Worm (Caenorhabditis elegans) whole organism, L1 larva: ENCODE data around the gene Y67D8C.2.

Experiments
- F16B12.6 ChIP-seq: fragments of 150-350 bp; optimal IDR thresholded peaks from 2 replicates; lab custom pipeline; 2014; ENCODE audit warnings: missing biosample characterization, missing genetic modification characterization
- Y116A8C.19 ChIP-seq: sonication (generic microtip); optimal IDR thresholded peaks from 2 replicates; lab custom pipeline; 2016; ENCODE audit warnings: missing compliant biosample characterization, missing genetic modification characterization, borderline replicate concordance
- aha-1 ChIP-seq: fragments of 150-350 bp; optimal IDR thresholded peaks from 2 replicates; lab custom pipeline; 2014; ENCODE audit warnings: missing biosample characterization, missing genetic modification characterization
- aly-2 ChIP-seq: fragments of 150-350 bp; optimal IDR thresholded peaks from 2 replicates; lab custom pipeline; 2014; ENCODE audit warnings: missing biosample characterization, missing genetic modification characterization
- blmp-1 ChIP-seq: fragments of 150-350 bp; optimal IDR thresholded peaks from 2 replicates; lab custom pipeline; 2014; ENCODE audit warnings: missing biosample characterization, missing genetic modification characterization
- ceh-63 ChIP-seq: fragments of 200-800 bp; sonication (Bioruptor generic); optimal IDR thresholded peaks from 2 replicates; lab custom pipeline; 2018; ENCODE audit warnings: mild to moderate bottlenecking, missing genetic modification characterization, missing compliant biosample characterization
- ceh-82 ChIP-seq, 3 experiments: fragments of 150-350 bp in 1 of 3; sonication (generic microtip) in 2 of 3; optimal IDR thresholded peaks; 2 replicates each; lab custom pipeline; 2014 to 2017; ENCODE audit warnings: missing biosample characterization in 3 of 3, missing genetic modification characterization in 3 of 3
- ceh-90 ChIP-seq: sonication (generic microtip); optimal IDR thresholded peaks from 2 replicates; lab custom pipeline; 2016; ENCODE audit warnings: missing genetic modification characterization, missing compliant biosample characterization
- dpl-1 ChIP-seq, 3 experiments: fragments of 150-350 bp in 2 of 3; sonication (generic microtip) in 1 of 3; optimal IDR thresholded peaks; 2 replicates each; lab custom pipeline; 2014 to 2017; ENCODE audit warnings: missing biosample characterization in 3 of 3, missing genetic modification characterization in 3 of 3, missing genetic modification reagents in 3 of 3
- efl-1 ChIP-seq, 4 experiments: fragments of 150-350 bp; optimal IDR thresholded peaks in 3 of 4; peaks in 1 of 4; 1 replicate in 1 of 4; 2 replicates in 3 of 4; lab custom pipeline; 2014; ENCODE audit warnings: missing biosample characterization in 2 of 4, missing genetic modification characterization in 2 of 4, missing genetic modification reagents in 2 of 4
- elt-2 ChIP-seq: sonication (generic microtip); optimal IDR thresholded peaks from 2 replicates; lab custom pipeline; 2016; ENCODE audit warnings: missing genetic modification characterization, mild to moderate bottlenecking, inconsistent platforms, missing compliant biosample characterization, missing genetic modification reagents
- ets-5 ChIP-seq: fragments of 200-800 bp; sonication (Bioruptor generic); IDR thresholded peaks from 2 replicates; pipeline ENCODE4 v1.3.6; 2022; ENCODE audit warnings: missing genetic modification characterization, missing compliant biosample characterization
- fkh-10 ChIP-seq: sonication (generic microtip); optimal IDR thresholded peaks from 2 replicates; lab custom pipeline; 2017; ENCODE audit warnings: missing biosample characterization, missing genetic modification reagents, missing genetic modification characterization
- fkh-4 ChIP-seq: sonication (generic microtip); optimal IDR thresholded peaks from 2 replicates; lab custom pipeline; 2016; ENCODE audit warnings: missing compliant biosample characterization, missing genetic modification characterization, borderline replicate concordance
- fkh-8 ChIP-seq: sonication (generic microtip); optimal IDR thresholded peaks from 2 replicates; lab custom pipeline; 2016; ENCODE audit warnings: mild to moderate bottlenecking, missing genetic modification characterization, missing compliant biosample characterization
- fos-1 ChIP-seq: fragments of 150-350 bp; optimal IDR thresholded peaks from 2 replicates; lab custom pipeline; 2014; ENCODE audit warnings: missing biosample characterization, missing genetic modification characterization
- hpl-2 ChIP-seq: fragments of 150-350 bp; optimal IDR thresholded peaks from 2 replicates; lab custom pipeline; 2014; ENCODE audit warnings: missing biosample characterization, missing genetic modification reagents, missing genetic modification characterization
- irx-1 ChIP-seq: sonication (generic microtip); optimal IDR thresholded peaks from 2 replicates; lab custom pipeline; 2016; ENCODE audit warnings: missing genetic modification characterization, missing compliant biosample characterization
- isw-1 ChIP-seq: fragments of 200-800 bp; sonication (Bioruptor generic); IDR thresholded peaks from 2 replicates; pipeline ENCODE4 v1.3.6; 2022; ENCODE audit warnings: missing genetic modification characterization, missing compliant biosample characterization
- jun-1 ChIP-seq: fragments of 150-350 bp; optimal IDR thresholded peaks from 2 replicates; lab custom pipeline; 2014; ENCODE audit warnings: missing biosample characterization, missing genetic modification reagents, missing genetic modification characterization
- lin-13 ChIP-seq: fragments of 150-350 bp; optimal IDR thresholded peaks from 2 replicates; lab custom pipeline; 2014; ENCODE audit warnings: missing biosample characterization, missing genetic modification reagents, missing genetic modification characterization
- lin-14 ChIP-seq: fragments of 200-800 bp; sonication (Bioruptor generic); optimal IDR thresholded peaks from 2 replicates; lab custom pipeline; 2018; ENCODE audit warnings: mild to moderate bottlenecking, missing genetic modification characterization, moderate library complexity, missing compliant biosample characterization
- lsy-2 ChIP-seq, 2 experiments: fragments of 150-350 bp; optimal IDR thresholded peaks; 2 replicates each; lab custom pipeline; 2014; ENCODE audit warnings: missing biosample characterization in 2 of 2, missing genetic modification characterization in 2 of 2
- mab-9 ChIP-seq: fragments of 200-800 bp; sonication (Bioruptor generic); IDR thresholded peaks from 2 replicates; pipeline ENCODE4 v1.3.6; 2022; ENCODE audit warnings: missing genetic modification reagents, missing genetic modification characterization, missing compliant biosample characterization
- mdl-1 ChIP-seq, 2 experiments: fragments of 150-350 bp; optimal IDR thresholded peaks; 2 replicates each; lab custom pipeline; 2014 to 2017; ENCODE audit warnings: missing biosample characterization in 2 of 2, missing genetic modification characterization in 2 of 2, inconsistent platforms in 1 of 2
- mef-2 ChIP-seq: fragments of 150-350 bp; optimal IDR thresholded peaks from 2 replicates; lab custom pipeline; 2014; ENCODE audit warnings: missing biosample characterization, missing genetic modification characterization
- mep-1 ChIP-seq: fragments of 150-350 bp; optimal IDR thresholded peaks from 2 replicates; lab custom pipeline; 2014; ENCODE audit warnings: missing biosample characterization, missing genetic modification characterization
- nhr-19 ChIP-seq: fragments of 200-800 bp; sonication (Bioruptor generic); conservative IDR thresholded peaks from 2 replicates; pipeline ENCODE4 v1.3.6; 2022; ENCODE audit warnings: missing genetic modification characterization, missing compliant biosample characterization
- nhr-237 ChIP-seq: fragments of 150-350 bp; optimal IDR thresholded peaks from 2 replicates; lab custom pipeline; 2014; ENCODE audit warnings: missing biosample characterization, missing genetic modification characterization
- nhr-28 ChIP-seq: fragments of 150-350 bp; optimal IDR thresholded peaks from 2 replicates; lab custom pipeline; 2014; ENCODE audit warnings: missing biosample characterization, missing genetic modification characterization
- nhr-47 ChIP-seq: sonication (generic microtip); optimal IDR thresholded peaks from 2 replicates; lab custom pipeline; 2016; ENCODE audit warnings: mild to moderate bottlenecking, missing genetic modification characterization, moderate library complexity, missing compliant biosample characterization
- nhr-71 ChIP-seq: sonication (generic microtip); optimal IDR thresholded peaks from 2 replicates; lab custom pipeline; 2016; ENCODE audit warnings: mild to moderate bottlenecking, missing genetic modification characterization, moderate library complexity, missing compliant biosample characterization
- pag-3 ChIP-seq: sonication (generic microtip); optimal IDR thresholded peaks from 2 replicates; lab custom pipeline; 2017; ENCODE audit warnings: missing genetic modification characterization, mild to moderate bottlenecking, missing compliant biosample characterization, antibody characterized with exemption, borderline replicate concordance; ENCODE audit not compliant: insufficient read depth
- rnt-1 ChIP-seq: sonication (generic microtip); optimal IDR thresholded peaks from 2 replicates; lab custom pipeline; 2016; ENCODE audit warnings: mild to moderate bottlenecking, missing genetic modification characterization, moderate library complexity, missing compliant biosample characterization
- skn-1 ChIP-seq: fragments of 150-350 bp; optimal IDR thresholded peaks from 2 replicates; lab custom pipeline; 2014; ENCODE audit warnings: missing biosample characterization, missing genetic modification characterization
- snu-23 ChIP-seq: sonication (generic microtip); optimal IDR thresholded peaks from 2 replicates; lab custom pipeline; 2016; ENCODE audit warnings: missing genetic modification characterization, missing compliant biosample characterization
- sox-4 ChIP-seq: sonication (generic microtip); optimal IDR thresholded peaks from 2 replicates; lab custom pipeline; 2016; ENCODE audit warnings: missing genetic modification characterization, missing compliant biosample characterization
- tbx-2 ChIP-seq: sonication (generic microtip); optimal IDR thresholded peaks from 2 replicates; lab custom pipeline; 2016; ENCODE audit warnings: missing genetic modification characterization, missing compliant biosample characterization
- tlp-1 ChIP-seq: fragments of 150-350 bp; optimal IDR thresholded peaks from 2 replicates; lab custom pipeline; 2014; ENCODE audit warnings: missing biosample characterization, missing genetic modification characterization
- unc-130 ChIP-seq: fragments of 150-350 bp; optimal IDR thresholded peaks from 2 replicates; lab custom pipeline; 2017; ENCODE audit warnings: missing biosample characterization, missing genetic modification characterization, inconsistent platforms
- unc-30 ChIP-seq: sonication (generic microtip); optimal IDR thresholded peaks from 2 replicates; lab custom pipeline; 2017; ENCODE audit warnings: missing biosample characterization, missing genetic modification characterization
- unc-62 ChIP-seq: fragments of 150-350 bp; optimal IDR thresholded peaks from 2 replicates; lab custom pipeline; 2014; ENCODE audit warnings: missing biosample characterization, missing genetic modification reagents, missing genetic modification characterization
- unc-98 ChIP-seq: fragments of 200-800 bp; sonication (Bioruptor generic); IDR thresholded peaks from 2 replicates; pipeline ENCODE4 v1.3.6; 2022; ENCODE audit warnings: missing genetic modification characterization, missing compliant biosample characterization
- vab-15 ChIP-seq: sonication (generic microtip); optimal IDR thresholded peaks from 2 replicates; lab custom pipeline; 2017; ENCODE audit warnings: missing genotype, mild to moderate bottlenecking, missing genetic modification characterization, missing compliant biosample characterization
- ztf-11 ChIP-seq, 2 experiments: sonication (generic microtip); optimal IDR thresholded peaks; 2 replicates each; lab custom pipeline; 2016 to 2017; ENCODE audit warnings: missing genetic modification characterization in 2 of 2, missing biosample characterization in 1 of 2, missing compliant biosample characterization in 1 of 2

Y67D8C.2 gene

DNA sequence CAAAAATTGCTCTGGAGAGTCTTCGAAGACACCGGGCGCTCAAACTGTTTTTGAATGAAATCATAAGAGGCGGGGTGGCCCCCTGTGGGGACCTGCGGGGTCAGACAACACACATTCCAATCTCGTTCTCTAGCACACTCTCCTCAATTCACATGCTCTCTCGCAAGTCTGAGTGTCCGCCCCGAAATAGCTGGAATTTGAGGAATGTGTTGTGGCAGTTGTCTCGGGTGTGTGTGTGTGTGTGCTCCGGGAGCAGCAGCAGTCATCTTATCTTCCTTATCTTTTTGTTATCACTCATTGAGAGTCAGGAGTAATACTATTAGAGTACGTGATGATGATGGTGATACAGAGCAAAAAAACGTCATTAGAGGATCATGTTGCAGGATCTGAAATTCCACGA lies 42.2 kb upstream of the Y67D8C.2 start (continued):
- no peak for TF ChIP-seq ceh-90 (tag; lab: Kevin White, UChicago)
- TF ChIP-seq blmp-1 (tag; lab: Kevin White, UChicago): no peak
- TF ChIP-seq isw-1 (GFP tag; lab: Robert Waterston, UW): no peak
- TF ChIP-seq fkh-8 (tag; lab: Kevin White, UChicago): no peak
- TF ChIP-seq tbx-2 (tag; lab: Kevin White, UChicago): peak; percentile 8
- no peak for TF ChIP-seq nhr-47 (tag; lab: Kevin White, UChicago)
- no peak for TF ChIP-seq skn-1 (tag; lab: Kevin White, UChicago)
- TF ChIP-seq lin-13 (GFP tag; lab: Kevin White, UChicago): no peak
- TF ChIP-seq lin-14 (GFP tag; lab: Kevin White, UChicago): peak; percentile 72
- TF ChIP-seq nhr-19 (GFP tag; lab: Robert Waterston, UW): peak; percentile 60
- no peak for TF ChIP-seq fkh-4
- TF ChIP-seq mdl-1 (tag; optimal IDR thresholded peaks at IDR 0.05; lab: Kevin White, UChicago): peak in 1 of 2 experiments; percentile 15
- TF ChIP-seq efl-1 (optimal IDR thresholded peaks at IDR 0.05; lab: Kevin White, UChicago): peak; percentile 17 to 24
- peak in 1 of 2 experiments; percentile 1 for TF ChIP-seq efl-1 (GFP tag; optimal IDR thresholded peaks at IDR 0.05 in 1 of 2; lab: Kevin White, UChicago)
- no peak for TF ChIP-seq nhr-28 (tag; lab: Kevin White, UChicago)
- no peak for TF ChIP-seq vab-15 (tag; lab: Kevin White, UChicago)
- TF ChIP-seq tlp-1 (tag; lab: Kevin White, UChicago): no peak
- no peak for TF ChIP-seq unc-30 (tag; lab: Kevin White, UChicago)
- no peak for TF ChIP-seq unc-62 (GFP tag; lab: Kevin White, UChicago)
- no peak for TF ChIP-seq hpl-2 (GFP tag; lab: Kevin White, UChicago)
- TF ChIP-seq ets-5 (GFP tag; lab: Robert Waterston, UW): no peak
- TF ChIP-seq nhr-237 (tag; lab: Kevin White, UChicago): no peak
- no peak for TF ChIP-seq ceh-63
- TF ChIP-seq Y116A8C.19 (tag; lab: Kevin White, UChicago): no peak
- no peak for TF ChIP-seq fos-1 (tag; lab: Kevin White, UChicago)
- TF ChIP-seq snu-23 (GFP tag; lab: Kevin White, UChicago): peak; percentile 48
- TF ChIP-seq sox-4 (tag; lab: Kevin White, UChicago): no peak
- TF ChIP-seq unc-98 (GFP tag; lab: Robert Waterston, UW): no peak
- no peak for TF ChIP-seq aha-1 (tag; lab: Kevin White, UChicago)
- TF ChIP-seq pag-3 (tag; lab: Kevin White, UChicago): no peak
- peak; percentile 41 for TF ChIP-seq elt-2 (tag; lab: Kevin White, UChicago)
- TF ChIP-seq, all 84 proteins: peak for 19

DNA sequence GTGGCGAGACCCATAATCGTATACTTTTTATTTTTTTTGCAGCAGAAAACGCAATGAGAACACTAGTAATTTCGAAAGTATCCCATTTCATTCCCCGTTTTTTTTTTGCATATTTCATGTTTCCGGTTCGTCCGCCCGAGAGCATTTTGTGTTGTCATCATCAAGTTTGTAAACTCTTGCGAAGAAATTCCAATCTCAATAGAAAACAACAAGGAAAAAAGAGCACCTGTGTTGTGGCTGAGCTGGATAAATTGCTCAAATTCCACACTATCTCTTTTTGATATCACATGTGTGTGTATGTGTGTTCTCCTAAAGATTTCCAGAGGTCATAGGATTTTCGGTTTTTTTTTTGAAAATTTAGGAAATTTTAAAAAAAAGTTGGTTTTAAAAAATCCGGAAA lies 40.1 kb upstream of the Y67D8C.2 start:
- TF ChIP-seq nhr-71 (tag; lab: Kevin White, UChicago) (peak; percentile 39), rnt-1 (peak; percentile 46), ztf-11 (tag; optimal IDR thresholded peaks at IDR 0.05; lab: Kevin White, UChicago) (no peak), F16B12.6 (tag; lab: Kevin White, UChicago) (no peak), aly-2 (peak; percentile 65)

ce11 chrIV:3035375-3035774 lies 36.7 kb upstream of the Y67D8C.2 start:
- no peak for TF ChIP-seq ceh-82 (tag; optimal IDR thresholded peaks at IDR 0.05; lab: Kevin White, UChicago)
- TF ChIP-seq jun-1 (tag; lab: Kevin White, UChicago): no peak
- no peak for TF ChIP-seq mef-2 (tag; lab: Kevin White, UChicago)
- no peak for TF ChIP-seq mep-1 (tag; lab: Kevin White, UChicago)
- TF ChIP-seq lsy-2 (tag; optimal IDR thresholded peaks at IDR 0.05; lab: Kevin White, UChicago): no peak
- no peak for TF ChIP-seq mab-9 (GFP tag; lab: Robert Waterston, UW)
- no peak for TF ChIP-seq unc-130
- TF ChIP-seq irx-1: no peak
- no peak for TF ChIP-seq fkh-10 (GFP tag; lab: Kevin White, UChicago)
- TF ChIP-seq isw-1 (GFP tag; lab: Robert Waterston, UW): no peak
- TF ChIP-seq dpl-1 (GFP tag; optimal IDR thresholded peaks at IDR 0.05; lab: Kevin White, UChicago): no peak
- TF ChIP-seq elt-2 (tag; lab: Kevin White, UChicago): no peak
